Worm (Caenorhabditis elegans): ENCODE results near the gene nas-29.

ce11 chrII:5156983-5157382, 15.1 kb upstream of the nas-29 start, which contains the start of gene msp-45:
- TF ChIP-seq elt-3 (tag; optimal IDR thresholded peaks at IDR 0.05) (no peak), ces-1 (GFP tag; optimal IDR thresholded peaks at IDR 0.05) (no peak), elt-1 (tag; optimal IDR thresholded peaks at IDR 0.05; ENCODE audit: borderline replicate concordance, insufficient read depth) (no peak), lsy-2 (tag; optimal IDR thresholded peaks at IDR 0.05) (no peak), unc-39 (tag; optimal IDR thresholded peaks at IDR 0.05) (no peak), ceh-43 (GFP tag; optimal IDR thresholded peaks at IDR 0.05) (no peak), mls-2 (tag; optimal IDR thresholded peaks at IDR 0.05) (no peak), unc-62 (GFP tag; optimal IDR thresholded peaks at IDR 0.05) (no peak), cnd-1 (tag; optimal IDR thresholded peaks at IDR 0.05) (no peak), pha-4 (tag; optimal IDR thresholded peaks at IDR 0.05) (no peak), nhr-12 (tag; optimal IDR thresholded peaks at IDR 0.05) (no peak), sem-2 (GFP tag; optimal IDR thresholded peaks at IDR 0.05) (no peak), ztf-11 (tag; optimal IDR thresholded peaks at IDR 0.05) (no peak), mep-1 (tag; optimal IDR thresholded peaks at IDR 0.05) (no peak)

Measured in whole organism, mixed stage, embryonic.